Worm (Caenorhabditis elegans): ENCODE measurements around the gene mrpl-2.

The mrpl-2 gene

ce11 chrIV:805693-806092 lies 32.7 kb downstream of the mrpl-2 start:
- no peak for TF ChIP-seq snpc-4 (tag; optimal IDR thresholded peaks at IDR 0.05)
- TF ChIP-seq cnd-1 (tag; optimal IDR thresholded peaks at IDR 0.05) = no peak
- TF ChIP-seq nhr-12 (tag; optimal IDR thresholded peaks at IDR 0.05) = no peak
- TF ChIP-seq lin-32 (GFP tag; optimal IDR thresholded peaks at IDR 0.05) = no peak
- no peak for TF ChIP-seq lsy-2 (tag; optimal IDR thresholded peaks at IDR 0.05)
- no peak for TF ChIP-seq sptf-1 (tag; optimal IDR thresholded peaks at IDR 0.05)
- TF ChIP-seq elt-1 (tag; optimal IDR thresholded peaks at IDR 0.05; ENCODE audit: borderline replicate concordance, insufficient read depth) = no peak
- no peak for TF ChIP-seq nhr-28 (tag; optimal IDR thresholded peaks at IDR 0.05)
- TF ChIP-seq sem-2 (GFP tag; optimal IDR thresholded peaks at IDR 0.05) = no peak
- TF ChIP-seq elt-3 (tag; optimal IDR thresholded peaks at IDR 0.05) = no peak
- TF ChIP-seq lin-13 (tag; optimal IDR thresholded peaks at IDR 0.05) = no peak
- no peak for TF ChIP-seq bed-3 (GFP tag; optimal IDR thresholded peaks at IDR 0.05)

ce11 chrIV:807027-807516 lies 34.0 kb downstream of the mrpl-2 start, which contains the start of gene Y55F3BL.6:
Gene Y55F3BL.6 (minus strand): TSS chrIV:807077.
- no peak for TF ChIP-seq sptf-1 (tag; optimal IDR thresholded peaks at IDR 0.05)
- TF ChIP-seq pha-4 (tag; optimal IDR thresholded peaks at IDR 0.05) = no peak
- TF ChIP-seq bed-3 (GFP tag; optimal IDR thresholded peaks at IDR 0.05) = no peak
- TF ChIP-seq elt-3 (tag; optimal IDR thresholded peaks at IDR 0.05) = no peak
- no peak for TF ChIP-seq mls-2 (tag; optimal IDR thresholded peaks at IDR 0.05)
- no peak for TF ChIP-seq tbx-8 (GFP tag; optimal IDR thresholded peaks at IDR 0.05)
- TF ChIP-seq nhr-12 (tag; optimal IDR thresholded peaks at IDR 0.05) = no peak
- no peak for TF ChIP-seq lin-13 (tag; optimal IDR thresholded peaks at IDR 0.05)
- TF ChIP-seq ztf-11 (tag; optimal IDR thresholded peaks at IDR 0.05) = no peak
- TF ChIP-seq unc-120 (tag; optimal IDR thresholded peaks at IDR 0.05; ENCODE audit: poor library complexity, severe bottlenecking) = no peak
- no peak for TF ChIP-seq ces-1 (GFP tag; optimal IDR thresholded peaks at IDR 0.05)
- TF ChIP-seq ceh-83 (GFP tag; optimal IDR thresholded peaks at IDR 0.05) = no peak
- no peak for TF ChIP-seq lsy-2 (tag; optimal IDR thresholded peaks at IDR 0.05)
- no peak for TF ChIP-seq nhr-2 (tag; optimal IDR thresholded peaks at IDR 0.05)
- TF ChIP-seq hlh-1 (tag; optimal IDR thresholded peaks at IDR 0.05) = no peak
- TF ChIP-seq unc-62 (GFP tag; optimal IDR thresholded peaks at IDR 0.05) = no peak

DNA sequence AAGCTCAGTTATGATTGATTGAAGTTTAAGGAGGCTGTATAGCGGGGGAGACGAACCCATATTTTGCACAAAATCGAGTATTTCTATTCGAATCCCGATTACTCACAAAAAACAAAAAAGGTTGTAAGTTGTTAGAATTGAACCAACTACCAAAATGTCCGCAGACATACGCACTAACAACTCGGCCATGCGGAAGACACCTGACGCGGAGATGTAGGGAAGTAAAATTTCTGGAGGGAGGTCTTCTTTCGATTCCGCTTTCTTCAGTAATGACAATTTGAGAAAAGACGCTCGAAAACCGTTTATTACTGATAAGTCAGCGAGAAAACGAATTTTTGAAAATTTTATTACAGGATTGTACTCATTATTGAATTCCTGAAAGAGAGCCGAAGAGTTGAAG lies 44.8 kb downstream of the mrpl-2 start:
- no peak for TF ChIP-seq ham-2 (GFP tag; optimal IDR thresholded peaks at IDR 0.05)
- TF ChIP-seq lin-13 (tag; optimal IDR thresholded peaks at IDR 0.05) = no peak
- TF ChIP-seq tbx-8 (GFP tag; optimal IDR thresholded peaks at IDR 0.05) = no peak
- no peak for TF ChIP-seq mls-2 (tag; optimal IDR thresholded peaks at IDR 0.05)
- no peak for TF ChIP-seq nhr-12 (tag; optimal IDR thresholded peaks at IDR 0.05)

DNA sequence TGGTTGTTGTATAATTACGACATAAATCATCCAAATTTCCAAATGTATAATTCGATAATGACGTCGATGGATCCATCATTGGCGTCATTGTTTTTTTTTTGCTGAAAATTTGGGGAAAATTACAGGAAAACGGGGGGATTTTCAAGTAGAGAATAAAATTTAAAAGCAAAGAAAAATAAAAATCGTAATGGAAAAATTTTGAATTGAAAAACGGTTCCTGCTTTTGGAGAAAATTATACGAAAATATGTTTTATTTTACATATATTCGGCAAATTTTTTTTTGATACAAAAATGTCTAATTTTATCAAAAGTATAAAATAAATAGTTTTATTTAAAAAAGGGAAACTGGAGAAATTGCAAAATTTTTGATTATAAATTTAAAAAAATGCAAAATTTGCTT lies 51.8 kb downstream of the mrpl-2 start, which contains the start of gene zipt-15:
Gene zipt-15, minus strand, starts transcription at position 101 of the 400 bp plus-strand sequence.
- TF ChIP-seq ceh-39 (tag; optimal IDR thresholded peaks at IDR 0.05) = no peak
- no peak for TF ChIP-seq unc-62 (GFP tag; optimal IDR thresholded peaks at IDR 0.05)

ce11 chrIV:826145-826544 lies 53.1 kb downstream of the mrpl-2 start:
- TF ChIP-seq snpc-4 (tag; optimal IDR thresholded peaks at IDR 0.05) = no peak
- TF ChIP-seq ztf-11 (tag; optimal IDR thresholded peaks at IDR 0.05) = no peak
- no peak for TF ChIP-seq nhr-2 (tag; optimal IDR thresholded peaks at IDR 0.05)
- TF ChIP-seq nhr-237 (tag; optimal IDR thresholded peaks at IDR 0.05) = no peak
- no peak for TF ChIP-seq drap-1 (GFP tag; optimal IDR thresholded peaks at IDR 0.05)
- no peak for TF ChIP-seq tbx-8 (GFP tag; optimal IDR thresholded peaks at IDR 0.05)
- no peak for TF ChIP-seq sem-2 (GFP tag; optimal IDR thresholded peaks at IDR 0.05)
- TF ChIP-seq M03D4.4 (tag; optimal IDR thresholded peaks at IDR 0.05) = no peak
- TF ChIP-seq ceh-83 (GFP tag; optimal IDR thresholded peaks at IDR 0.05) = no peak

Data from whole organism, mixed stage, embryonic.